Fruit fly (Drosophila melanogaster) whole organism: Measurements from ENCODE around the gene sloth2.

Source experiments
- CG8478 ChIP-seq: fragments of >200 bp; optimal IDR thresholded peaks from 2 replicates; lab custom pipeline; 2018; ENCODE audit warnings: inconsistent platforms
- Dll ChIP-seq: fragments of >200 bp; optimal IDR thresholded peaks from 2 replicates; lab custom pipeline; 2017
- pan ChIP-seq: fragments of >200 bp; optimal IDR thresholded peaks from 2 replicates; lab custom pipeline; 2017
- psq ChIP-seq: fragments of >200 bp; optimal IDR thresholded peaks from 2 replicates; lab custom pipeline; 2017
- usp ChIP-seq: fragments of >200 bp; optimal IDR thresholded peaks from 2 replicates; lab custom pipeline; 2017; ENCODE audit warnings: missing biosample characterization, missing genetic modification characterization, mixed read lengths

- no peak for TF ChIP-seq Dll (lab: Kevin White, UChicago)
- TF ChIP-seq usp (GFP tag; lab: Kevin White, UChicago), result no peak
- TF ChIP-seq psq (lab: Kevin White, UChicago), result no peak
- no peak for TF ChIP-seq CG8478 (lab: Kevin White, UChicago)
- no peak for TF ChIP-seq pan
Observed at dm6 chrX:6990105-6990504, 21.1 kb upstream of the sloth2 start.
